Worm (Caenorhabditis elegans): ENCODE data around the gene F48F7.3.

ce11 chrX:13936719-13937118, 26.6 kb upstream of the F48F7.3 start:
- no peak for TF ChIP-seq snpc-4 (tag; optimal IDR thresholded peaks at IDR 0.05)
- no peak for TF ChIP-seq unc-62 (GFP tag; optimal IDR thresholded peaks at IDR 0.05)
- TF ChIP-seq fos-1 (tag; optimal IDR thresholded peaks at IDR 0.05), result no peak
- no peak for TF ChIP-seq ceh-82 (tag; optimal IDR thresholded peaks at IDR 0.05)
- TF ChIP-seq elt-1 (tag; optimal IDR thresholded peaks at IDR 0.05), result no peak
- no peak for TF ChIP-seq nhr-12 (tag; optimal IDR thresholded peaks at IDR 0.05)
- no peak for TF ChIP-seq skn-1 (tag; optimal IDR thresholded peaks at IDR 0.05)
- no peak for TF ChIP-seq ama-1 (optimal IDR thresholded peaks at IDR 0.05)
- TF ChIP-seq zag-1 (tag; optimal IDR thresholded peaks at IDR 0.05), result no peak
- TF ChIP-seq mdl-1 (tag; optimal IDR thresholded peaks at IDR 0.05), result no peak
- no peak for TF ChIP-seq unc-55 (GFP tag; optimal IDR thresholded peaks at IDR 0.05)
- TF ChIP-seq nhr-77 (tag; optimal IDR thresholded peaks at IDR 0.05), result no peak

Measured in whole organism, L2 larva.